Worm (Caenorhabditis elegans): ENCODE results near the gene ZK287.4.

Gene ZK287.4

DNA sequence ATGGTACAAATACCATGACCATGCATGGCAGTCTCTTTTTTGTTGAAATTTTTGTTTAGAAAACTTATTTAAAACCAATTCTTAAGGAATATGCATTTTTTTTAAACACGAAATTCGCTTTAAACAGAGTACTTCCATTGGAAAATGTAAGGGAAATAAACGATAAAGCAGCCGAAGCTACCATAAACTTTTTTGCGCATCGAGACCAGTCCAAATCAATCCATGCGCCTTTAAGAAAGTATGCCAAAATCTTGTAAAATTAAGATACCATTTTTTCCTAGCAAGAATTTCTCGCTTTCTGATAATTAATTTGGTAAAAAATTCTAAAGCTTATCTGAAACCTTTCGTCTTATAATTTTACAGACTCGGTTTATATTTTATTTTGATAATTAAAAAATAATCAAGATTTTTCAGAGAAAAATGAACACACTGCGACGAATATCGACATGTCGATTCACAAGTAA lies 7.2 kb upstream of the ZK287.4 start, which contains the start of gene ZK287.7:
Gene ZK287.7, plus strand, starts transcription at position 414 of the 464 bp plus-strand sequence.
- TF ChIP-seq ceh-82 (tag; optimal IDR thresholded peaks at IDR 0.05) (no peak), dmd-4 (tag; optimal IDR thresholded peaks at IDR 0.05) (no peak), nhr-23 (tag; optimal IDR thresholded peaks at IDR 0.05) (no peak), unc-39 (tag; optimal IDR thresholded peaks at IDR 0.05) (no peak), unc-62 (GFP tag; optimal IDR thresholded peaks at IDR 0.05) (no peak), nhr-129 (tag; optimal IDR thresholded peaks at IDR 0.05) (no peak), skn-1 (tag; optimal IDR thresholded peaks at IDR 0.05) (no peak), zag-1 (tag; optimal IDR thresholded peaks at IDR 0.05) (no peak), egl-27 (tag; optimal IDR thresholded peaks at IDR 0.05) (no peak), nhr-237 (tag; optimal IDR thresholded peaks at IDR 0.05) (no peak), alr-1 (tag; optimal IDR thresholded peaks at IDR 0.05) (no peak), F13H6.1 (tag; optimal IDR thresholded peaks at IDR 0.05) (no peak), ztf-4 (tag; optimal IDR thresholded peaks at IDR 0.05) (no peak), lin-39 (tag; optimal IDR thresholded peaks at IDR 0.05) (no peak), nhr-25 (tag; optimal IDR thresholded peaks at IDR 0.05) (no peak), Y55F3AM.14 (GFP tag; optimal IDR thresholded peaks at IDR 0.05) (no peak)

DNA sequence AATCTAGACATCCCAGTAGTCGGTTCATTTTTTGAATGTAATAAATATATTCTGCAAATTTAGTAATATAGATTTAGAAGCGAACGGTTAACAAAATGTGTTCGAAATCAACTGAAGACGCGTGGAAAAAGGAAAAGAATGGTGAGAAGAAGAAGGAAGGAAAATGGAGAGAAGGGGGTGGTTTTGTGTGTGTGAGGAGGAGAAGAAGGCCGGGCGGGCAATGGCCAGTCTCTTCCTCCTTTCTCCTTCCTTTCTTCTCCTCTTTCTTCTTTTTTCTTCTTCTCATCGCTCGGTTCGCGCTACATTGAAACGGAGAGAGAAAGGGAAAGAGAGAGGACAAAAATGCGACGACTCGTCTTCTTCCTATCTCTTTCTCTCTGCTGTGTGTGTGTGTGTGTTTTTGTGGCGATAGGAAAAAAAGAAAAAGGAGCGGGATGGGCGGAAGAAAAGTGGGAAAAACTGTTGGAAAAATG lies 6.7 kb upstream of the ZK287.4 start, which contains the start of gene ztf-9:
Gene ztf-9, minus strand, starts transcription at position 51 of the 473 bp plus-strand sequence.
- TF ChIP-seq ZK546.5 (tag; optimal IDR thresholded peaks at IDR 0.05) (no peak), unc-55 (GFP tag; optimal IDR thresholded peaks at IDR 0.05) (peak; percentile 67), crh-2 (tag; optimal IDR thresholded peaks at IDR 0.05) (peak; percentile 57), lin-11 (tag; optimal IDR thresholded peaks at IDR 0.05) (no peak), lin-39 (tag; optimal IDR thresholded peaks at IDR 0.05) (no peak), fos-1 (tag; optimal IDR thresholded peaks at IDR 0.05) (peak; percentile 79), elt-1 (tag; optimal IDR thresholded peaks at IDR 0.05) (no peak), zag-1 (tag; optimal IDR thresholded peaks at IDR 0.05) (peak; percentile 67), gmeb-1 (tag; optimal IDR thresholded peaks at IDR 0.05) (peak; percentile 7), egl-27 (tag; optimal IDR thresholded peaks at IDR 0.05) (peak; percentile 23), Y55F3AM.14 (GFP tag; optimal IDR thresholded peaks at IDR 0.05) (no peak), nhr-129 (tag; optimal IDR thresholded peaks at IDR 0.05) (peak; percentile 86), lin-13 (GFP tag; optimal IDR thresholded peaks at IDR 0.05) (no peak), snpc-4 (tag; optimal IDR thresholded peaks at IDR 0.05) (peak; percentile 20), lsy-2 (tag; optimal IDR thresholded peaks at IDR 0.05) (peak in 1 of 2 experiments; percentile 39), C34F6.9 (tag; optimal IDR thresholded peaks at IDR 0.05) (peak; percentile 74), ztf-4 (tag; optimal IDR thresholded peaks at IDR 0.05) (no peak), sem-4 (tag; optimal IDR thresholded peaks at IDR 0.05) (peak; percentile 7), nhr-12 (tag; optimal IDR thresholded peaks at IDR 0.05) (no peak), blmp-1 (tag; optimal IDR thresholded peaks at IDR 0.05; ENCODE audit: insufficient read depth) (peak; percentile 86), dmd-4 (tag; optimal IDR thresholded peaks at IDR 0.05) (no peak), elt-3 (tag; optimal IDR thresholded peaks at IDR 0.05) (no peak), nhr-237 (tag; optimal IDR thresholded peaks at IDR 0.05) (no peak), peb-1 (tag; optimal IDR thresholded peaks at IDR 0.05) (no peak), nhr-21 (tag; optimal IDR thresholded peaks at IDR 0.05) (peak; percentile 15), ama-1 (optimal IDR thresholded peaks at IDR 0.05) (no peak), F13H6.1 (tag; optimal IDR thresholded peaks at IDR 0.05) (peak; percentile 78)

DNA sequence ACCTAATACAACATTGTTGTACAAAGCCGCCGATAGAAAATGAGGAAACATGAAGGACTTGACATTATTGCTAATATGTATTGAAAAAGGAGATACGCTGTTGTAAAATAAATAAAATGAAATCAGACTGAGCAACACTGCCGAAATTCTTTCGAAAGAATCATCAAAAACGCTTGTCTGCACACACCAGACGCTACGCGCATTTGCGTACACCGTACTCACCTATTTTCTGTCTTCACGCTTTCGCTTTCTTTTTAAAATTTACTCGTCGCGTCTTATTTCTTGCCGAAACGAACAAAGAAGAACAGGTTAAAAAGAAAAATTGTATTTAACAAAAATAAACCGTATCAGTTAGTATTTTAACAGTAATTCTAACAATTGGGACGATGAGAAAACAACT lies 5.3 kb upstream of the ZK287.4 start:
- TF ChIP-seq ZK546.5 (tag; optimal IDR thresholded peaks at IDR 0.05), result no peak
- TF ChIP-seq sma-9 (GFP tag; optimal IDR thresholded peaks at IDR 0.05), result peak; percentile 43
- TF ChIP-seq sma-9 (tag; optimal IDR thresholded peaks at IDR 0.05), result no peak
- TF ChIP-seq nhr-10 (tag; optimal IDR thresholded peaks at IDR 0.05), result no peak
- TF ChIP-seq lin-13 (GFP tag; optimal IDR thresholded peaks at IDR 0.05), result no peak
- TF ChIP-seq mdl-1 (tag; optimal IDR thresholded peaks at IDR 0.05), result no peak
- no peak for TF ChIP-seq nhr-11 (tag; optimal IDR thresholded peaks at IDR 0.05)
- no peak for TF ChIP-seq unc-39 (tag; optimal IDR thresholded peaks at IDR 0.05)
- TF ChIP-seq dmd-4 (tag; optimal IDR thresholded peaks at IDR 0.05), result no peak
- TF ChIP-seq elt-3 (tag; optimal IDR thresholded peaks at IDR 0.05), result no peak
- TF ChIP-seq snpc-4 (tag; optimal IDR thresholded peaks at IDR 0.05), result no peak
- peak; percentile 55 for TF ChIP-seq fos-1 (tag; optimal IDR thresholded peaks at IDR 0.05)
- no peak for TF ChIP-seq R02D3.7 (tag; optimal IDR thresholded peaks at IDR 0.05)
- TF ChIP-seq ceh-16 (tag; optimal IDR thresholded peaks at IDR 0.05), result no peak
- TF ChIP-seq crh-2 (tag; optimal IDR thresholded peaks at IDR 0.05), result peak; percentile 58
- TF ChIP-seq egl-27 (tag; optimal IDR thresholded peaks at IDR 0.05), result no peak
- peak; percentile 49 for TF ChIP-seq gmeb-1 (tag; optimal IDR thresholded peaks at IDR 0.05)
- TF ChIP-seq blmp-1 (tag; optimal IDR thresholded peaks at IDR 0.05; ENCODE audit: insufficient read depth), result peak; percentile 98
- peak; percentile 56 for TF ChIP-seq sem-4 (tag; optimal IDR thresholded peaks at IDR 0.05)
- TF ChIP-seq nhr-129 (tag; optimal IDR thresholded peaks at IDR 0.05), result peak; percentile 32
- no peak for TF ChIP-seq peb-1 (tag; optimal IDR thresholded peaks at IDR 0.05)
- TF ChIP-seq Y55F3AM.14 (GFP tag; optimal IDR thresholded peaks at IDR 0.05), result no peak
- TF ChIP-seq skn-1 (tag; optimal IDR thresholded peaks at IDR 0.05), result no peak
- TF ChIP-seq F13H6.1 (tag; optimal IDR thresholded peaks at IDR 0.05), result peak; percentile 4
- no peak for TF ChIP-seq nhr-25 (tag; optimal IDR thresholded peaks at IDR 0.05)
- no peak for TF ChIP-seq unc-62 (GFP tag; optimal IDR thresholded peaks at IDR 0.05)
- peak; percentile 43 for TF ChIP-seq unc-55 (GFP tag; optimal IDR thresholded peaks at IDR 0.05)
- no peak for TF ChIP-seq nhr-77 (tag; optimal IDR thresholded peaks at IDR 0.05)
- TF ChIP-seq nhr-6 (tag; optimal IDR thresholded peaks at IDR 0.05), result peak; percentile 51
- TF ChIP-seq elt-1 (tag; optimal IDR thresholded peaks at IDR 0.05), result no peak
- peak; percentile 43 for TF ChIP-seq sma-3 (GFP tag; optimal IDR thresholded peaks at IDR 0.05)
- TF ChIP-seq ztf-1 (GFP tag; conservative IDR thresholded peaks at IDR 0.05), result no peak
- TF ChIP-seq nhr-21 (tag; optimal IDR thresholded peaks at IDR 0.05), result peak; percentile 24
- no peak for TF ChIP-seq mbf-1 (tag; optimal IDR thresholded peaks at IDR 0.05)
- TF ChIP-seq C34F6.9 (tag; optimal IDR thresholded peaks at IDR 0.05), result peak; percentile 72
- no peak for TF ChIP-seq alr-1 (tag; optimal IDR thresholded peaks at IDR 0.05)
